Fruit fly (Drosophila melanogaster): ENCODE measurements around the gene CG6959.

The CG6959 gene

dm6 chr3R:11818930-11819639 is 50.2 kb downstream of the CG6959 start, which contains the start of the genes COX5A and glo:
TSS of gene COX5A (plus strand) at chr3R:11819359.
TSS of gene glo (minus strand) at chr3R:11819420.
- TF ChIP-seq CTCF (optimal IDR thresholded peaks at IDR 0.05) (no peak), CG8478 (optimal IDR thresholded peaks at IDR 0.05) (no peak)

dm6 chr3R:11812881-11813466 is 56.3 kb downstream of the CG6959 start, which contains the start of gene ClC-a:
TSS of gene ClC-a (minus strand) at chr3R:11813207.
- TF ChIP-seq CTCF (optimal IDR thresholded peaks at IDR 0.05), result no peak
- TF ChIP-seq CG8478 (optimal IDR thresholded peaks at IDR 0.05), result no peak

- TF ChIP-seq CTCF (optimal IDR thresholded peaks at IDR 0.05) (no peak), CG8478 (optimal IDR thresholded peaks at IDR 0.05) (no peak)
Observed at dm6 chr3R:11812479-11812878, 56.8 kb downstream of the CG6959 start.

- no peak for TF ChIP-seq CTCF (optimal IDR thresholded peaks at IDR 0.05)
- TF ChIP-seq CG8478 (optimal IDR thresholded peaks at IDR 0.05), result no peak
Observed at dm6 chr3R:11810831-11811484, 58.3 kb downstream of the CG6959 start.

- TF ChIP-seq CTCF (optimal IDR thresholded peaks at IDR 0.05) (no peak), CG8478 (optimal IDR thresholded peaks at IDR 0.05) (no peak)
Observed at dm6 chr3R:11809620-11810019, 59.6 kb downstream of the CG6959 start.

dm6 chr3R:11807641-11808040 is 61.6 kb downstream of the CG6959 start:
- TF ChIP-seq CG8478 (optimal IDR thresholded peaks at IDR 0.05), result no peak
- no peak for TF ChIP-seq CTCF (optimal IDR thresholded peaks at IDR 0.05)

dm6 chr3R:11806753-11807152 is 62.5 kb downstream of the CG6959 start:
- TF ChIP-seq CTCF (optimal IDR thresholded peaks at IDR 0.05), result no peak

- TF ChIP-seq CG8478 (optimal IDR thresholded peaks at IDR 0.05) (no peak), CTCF (optimal IDR thresholded peaks at IDR 0.05) (no peak)
Observed at dm6 chr3R:11805584-11805983, 63.7 kb downstream of the CG6959 start.

- TF ChIP-seq CG8478 (optimal IDR thresholded peaks at IDR 0.05), result no peak
- TF ChIP-seq CTCF (optimal IDR thresholded peaks at IDR 0.05), result no peak
Observed at dm6 chr3R:11796780-11797179, 72.5 kb downstream of the CG6959 start, which contains the start of gene Sbf. TSS of gene Sbf (minus strand) at chr3R:11796948.

dm6 chr3R:11786695-11787226 is 82.5 kb downstream of the CG6959 start, which contains the start of the genes prd1 and HisCl1:
TSS of gene prd1 (minus strand) at chr3R:11787014.
TSS of gene HisCl1 (plus strand) at chr3R:11787176.
- no peak for TF ChIP-seq CG8478 (optimal IDR thresholded peaks at IDR 0.05)
- TF ChIP-seq CTCF (optimal IDR thresholded peaks at IDR 0.05), result peak in 1 of 2 experiments; percentile 27

dm6 chr3R:11780181-11780688 is 89.0 kb downstream of the CG6959 start:
- no peak for TF ChIP-seq CG8478 (optimal IDR thresholded peaks at IDR 0.05)
- TF ChIP-seq CTCF (optimal IDR thresholded peaks at IDR 0.05), result no peak

dm6 chr3R:11779357-11780018 is 89.8 kb downstream of the CG6959 start:
- TF ChIP-seq CTCF (optimal IDR thresholded peaks at IDR 0.05) (no peak), CG8478 (optimal IDR thresholded peaks at IDR 0.05) (no peak)

dm6 chr3R:11778879-11779278 is 90.4 kb downstream of the CG6959 start:
- TF ChIP-seq CG8478 (optimal IDR thresholded peaks at IDR 0.05) (no peak), CTCF (optimal IDR thresholded peaks at IDR 0.05) (no peak)

dm6 chr3R:11778012-11778865 is 91.0 kb downstream of the CG6959 start:
- TF ChIP-seq CG8478 (optimal IDR thresholded peaks at IDR 0.05) (no peak), CTCF (optimal IDR thresholded peaks at IDR 0.05) (peak in 1 of 2 experiments; percentile 22)

Data from S2 (cell line).